Worm (Caenorhabditis elegans) whole organism, L2 larva: ENCODE measurements around the gene srsx-15.

ENCODE experiments used
- Y55F3AM.14 ChIP-seq: fragments of 200-800 bp; sonication (Bioruptor generic); optimal IDR thresholded peaks from 2 replicates; lab custom pipeline; 2018; ENCODE audit warnings: mild to moderate bottlenecking, missing genetic modification characterization, missing compliant biosample characterization
- ZK546.5 ChIP-seq: sonication (generic microtip); optimal IDR thresholded peaks from 2 replicates; lab custom pipeline; 2017; ENCODE audit warnings: missing biosample characterization, missing genetic modification characterization
- alr-1 ChIP-seq: fragments of 150-350 bp; optimal IDR thresholded peaks from 2 replicates; lab custom pipeline; 2014; ENCODE audit warnings: missing biosample characterization, missing genetic modification characterization
- fos-1 ChIP-seq: fragments of 150-350 bp; optimal IDR thresholded peaks from 2 replicates; lab custom pipeline; 2014; ENCODE audit warnings: missing biosample characterization, missing genetic modification characterization
- lin-11 ChIP-seq: fragments of 150-350 bp; sonication (generic microtip); optimal IDR thresholded peaks from 2 replicates; lab custom pipeline; 2014; ENCODE audit warnings: missing biosample characterization, missing genetic modification characterization, inconsistent platforms, mixed read lengths
- lin-39 ChIP-seq: fragments of 150-350 bp; optimal IDR thresholded peaks from 2 replicates; lab custom pipeline; 2014; ENCODE audit warnings: missing biosample characterization, missing genetic modification reagents, missing genetic modification characterization
- lsy-2 ChIP-seq, 2 experiments: fragments of 150-350 bp in 1 of 2; sonication (generic microtip) in 1 of 2; optimal IDR thresholded peaks; 2 replicates each; lab custom pipeline; 2014 to 2017; ENCODE audit warnings: missing biosample characterization in 2 of 2, missing genetic modification characterization in 2 of 2
- mab-5 ChIP-seq: fragments of 150-350 bp; optimal IDR thresholded peaks from 2 replicates; lab custom pipeline; 2014; ENCODE audit warnings: missing biosample characterization, missing genetic modification characterization
- mbf-1 ChIP-seq: sonication (generic microtip); optimal IDR thresholded peaks from 2 replicates; lab custom pipeline; 2017; ENCODE audit warnings: missing biosample characterization, missing genetic modification characterization
- nhr-12 ChIP-seq: fragments of 150-350 bp; optimal IDR thresholded peaks from 2 replicates; lab custom pipeline; 2014; ENCODE audit warnings: missing biosample characterization, missing genetic modification characterization
- nhr-237 ChIP-seq: fragments of 150-350 bp; optimal IDR thresholded peaks from 2 replicates; lab custom pipeline; 2014; ENCODE audit warnings: missing biosample characterization, missing genetic modification characterization
- nhr-25 ChIP-seq: fragments of 150-350 bp; sonication (generic microtip); optimal IDR thresholded peaks from 3 replicates; lab custom pipeline; 2014; ENCODE audit warnings: missing biosample characterization, missing genetic modification characterization
- nhr-6 ChIP-seq: fragments of 150-350 bp; optimal IDR thresholded peaks from 2 replicates; lab custom pipeline; 2014; ENCODE audit warnings: missing biosample characterization, missing genetic modification characterization
- sem-4 ChIP-seq: fragments of 150-350 bp; optimal IDR thresholded peaks from 2 replicates; lab custom pipeline; 2014; ENCODE audit warnings: missing biosample characterization, missing genetic modification reagents, missing genetic modification characterization
- skn-1 ChIP-seq: sonication (generic microtip); optimal IDR thresholded peaks from 2 replicates; lab custom pipeline; 2017; ENCODE audit warnings: missing biosample characterization, missing genetic modification characterization
- sma-9 ChIP-seq, 2 experiments: fragments of 150-350 bp in 1 of 2; sonication (generic microtip) in 1 of 2; optimal IDR thresholded peaks; 2 replicates each; lab custom pipeline; 2014 to 2016; ENCODE audit warnings: missing genetic modification characterization in 2 of 2, mild to moderate bottlenecking in 1 of 2, missing biosample characterization in 1 of 2, missing compliant biosample characterization in 1 of 2, missing genetic modification reagents in 1 of 2, moderate library complexity in 1 of 2
- snpc-4 ChIP-seq: fragments of 150-350 bp; optimal IDR thresholded peaks from 2 replicates; lab custom pipeline; 2014; ENCODE audit warnings: missing biosample characterization, missing genetic modification characterization
- zag-1 ChIP-seq: fragments of 150-350 bp; optimal IDR thresholded peaks from 2 replicates; lab custom pipeline; 2014; ENCODE audit warnings: missing biosample characterization, missing genetic modification characterization
- ztf-1 ChIP-seq: fragments of 200-800 bp; sonication (Bioruptor generic); conservative IDR thresholded peaks from 2 replicates; pipeline ENCODE4 v1.3.6; 2022; ENCODE audit warnings: missing genetic modification characterization, missing compliant biosample characterization
- ztf-4 ChIP-seq: fragments of 150-350 bp; optimal IDR thresholded peaks from 2 replicates; lab custom pipeline; 2014; ENCODE audit warnings: missing biosample characterization, missing genetic modification characterization

Gene srsx-15

DNA sequence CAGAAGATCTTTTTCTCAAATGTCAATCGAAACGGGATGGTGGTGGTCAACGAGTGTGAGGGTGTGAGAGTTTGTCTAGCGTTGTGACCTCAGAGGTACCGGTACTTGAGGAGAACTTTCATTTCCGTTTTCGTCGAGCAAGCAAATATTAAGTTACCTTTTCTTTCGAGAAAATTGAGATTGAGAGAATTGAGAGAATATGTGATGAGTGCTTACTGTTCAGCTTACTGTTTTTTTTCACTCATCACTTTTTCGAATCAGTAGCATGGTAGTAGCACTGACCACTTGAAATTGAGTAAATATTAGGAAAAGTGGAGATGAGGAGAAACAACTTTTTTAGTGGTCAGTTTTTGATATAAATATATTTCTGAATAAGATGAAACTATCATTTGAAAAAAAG is 49.6 kb downstream of the srsx-15 start, which contains the start of gene T12E12.6:
Gene T12E12.6, minus strand, starts transcription at position 101 of the 400 bp plus-strand sequence.
- TF ChIP-seq ztf-1 (GFP tag; lab: Robert Waterston, UW) (no peak), lin-11 (tag; lab: Kevin White, UChicago) (no peak), mbf-1 (tag; lab: Kevin White, UChicago) (no peak), nhr-25 (tag; lab: Kevin White, UChicago) (no peak), alr-1 (tag; lab: Kevin White, UChicago) (no peak), lsy-2 (tag; optimal IDR thresholded peaks at IDR 0.05; lab: Kevin White, UChicago) (no peak), ZK546.5 (no peak), Y55F3AM.14 (GFP tag; lab: Kevin White, UChicago) (no peak), snpc-4 (tag; lab: Kevin White, UChicago) (no peak), nhr-6 (tag; lab: Kevin White, UChicago) (no peak), nhr-12 (tag; lab: Kevin White, UChicago) (no peak), sma-9 (GFP tag; optimal IDR thresholded peaks at IDR 0.05; lab: Kevin White, UChicago) (no peak), sma-9 (tag; optimal IDR thresholded peaks at IDR 0.05; lab: Kevin White, UChicago) (no peak), lin-39 (tag; lab: Kevin White, UChicago) (no peak)

ce11 chrIV:5572693-5573092 is 50.9 kb downstream of the srsx-15 start:
- no peak for TF ChIP-seq lsy-2 (tag; optimal IDR thresholded peaks at IDR 0.05; lab: Kevin White, UChicago)
- no peak for TF ChIP-seq ztf-4 (tag; lab: Kevin White, UChicago)
- TF ChIP-seq zag-1 (tag; lab: Kevin White, UChicago) = no peak
- no peak for TF ChIP-seq sem-4 (tag; lab: Kevin White, UChicago)
- no peak for TF ChIP-seq nhr-237 (tag; lab: Kevin White, UChicago)
- TF ChIP-seq skn-1 (tag; lab: Kevin White, UChicago) = no peak
- no peak for TF ChIP-seq mab-5 (tag; lab: Kevin White, UChicago)
- TF ChIP-seq fos-1 (tag; lab: Kevin White, UChicago) = no peak
